Fruit fly (Drosophila melanogaster) whole organism, adult: ENCODE measurements around the gene Acp26Aa.

Experiments used
- CG11617 ChIP-seq: fragments of 200-800 bp; sonication (Bioruptor generic); optimal IDR thresholded peaks from 2 replicates; lab custom pipeline; 2017; ENCODE audit warnings: mild to moderate bottlenecking, missing biosample characterization, missing genetic modification reagents, missing genetic modification characterization
- CG12768 ChIP-seq: fragments of 200-800 bp; sonication (Bioruptor generic); optimal IDR thresholded peaks from 2 replicates; lab custom pipeline; 2017; ENCODE audit warnings: missing biosample characterization, missing genetic modification characterization, mild to moderate bottlenecking, moderate library complexity, missing genetic modification reagents
- CG14711 ChIP-seq: fragments of 200-800 bp; sonication (Bioruptor generic); optimal IDR thresholded peaks from 2 replicates; lab custom pipeline; 2018; ENCODE audit warnings: missing biosample characterization, mild to moderate bottlenecking, missing genetic modification characterization, moderate library complexity
- CG1620 ChIP-seq: fragments of 200-800 bp; sonication (Bioruptor generic); optimal IDR thresholded peaks from 2 replicates; lab custom pipeline; 2016; ENCODE audit warnings: missing biosample characterization, missing genetic modification characterization
- CG33017 ChIP-seq: fragments of 200-800 bp; sonication (Bioruptor generic); optimal IDR thresholded peaks from 2 replicates; lab custom pipeline; 2018; ENCODE audit warnings: missing biosample characterization, mild to moderate bottlenecking, missing genetic modification characterization, moderate library complexity
- CG5204 ChIP-seq: fragments of 200-800 bp; sonication (Bioruptor generic); optimal IDR thresholded peaks from 2 replicates; lab custom pipeline; 2016; ENCODE audit warnings: missing biosample characterization, missing genetic modification characterization
- CG7045 ChIP-seq: fragments of 200-800 bp; sonication (Bioruptor generic); optimal IDR thresholded peaks from 2 replicates; lab custom pipeline; 2017; ENCODE audit warnings: missing biosample characterization, mild to moderate bottlenecking, missing genetic modification characterization
- CG7101 ChIP-seq: fragments of 200-800 bp; sonication (Bioruptor generic); optimal IDR thresholded peaks from 2 replicates; lab custom pipeline; 2018; ENCODE audit warnings: missing biosample characterization, mild to moderate bottlenecking, missing genetic modification characterization, moderate library complexity
- Clk ChIP-seq: fragments of 200-800 bp; sonication (Bioruptor generic); optimal IDR thresholded peaks from 2 replicates; lab custom pipeline; 2017; ENCODE audit warnings: missing biosample characterization, missing genetic modification characterization
- Crg-1 ChIP-seq: fragments of 200-800 bp; sonication (Bioruptor generic); optimal IDR thresholded peaks from 2 replicates; lab custom pipeline; 2016; ENCODE audit warnings: missing biosample characterization, missing genetic modification characterization
- Hr96 ChIP-seq: fragments of 200-800 bp; sonication (Bioruptor generic); optimal IDR thresholded peaks from 2 replicates; lab custom pipeline; 2016; ENCODE audit warnings: missing biosample characterization, missing genetic modification characterization
- Mnt ChIP-seq: fragments of 200-800 bp; sonication (Bioruptor generic); optimal IDR thresholded peaks from 2 replicates; lab custom pipeline; 2016; ENCODE audit warnings: missing biosample characterization, mild to moderate bottlenecking, missing genetic modification characterization
- bab1 ChIP-seq: fragments of 200-800 bp; sonication (Bioruptor generic); optimal IDR thresholded peaks from 3 replicates; lab custom pipeline; 2019; ENCODE audit warnings: missing biosample characterization, mild to moderate bottlenecking, missing genetic modification characterization, moderate library complexity
- cic ChIP-seq: fragments of 200-800 bp; sonication (Bioruptor generic); optimal IDR thresholded peaks from 2 replicates; lab custom pipeline; 2017; ENCODE audit warnings: missing biosample characterization, mild to moderate bottlenecking, missing genetic modification characterization, moderate library complexity
- cnc ChIP-seq, 2 experiments: fragments of >200 bp; optimal IDR thresholded peaks; 2 replicates each; lab custom pipeline; 2017
- kay ChIP-seq: fragments of 200-800 bp; sonication (Bioruptor generic); peaks from one replicate; lab custom pipeline; 2016; ENCODE audit warnings: missing biosample characterization, missing genetic modification characterization, borderline replicate concordance
- ovo ChIP-seq: fragments of 200-800 bp; sonication (Bioruptor generic); optimal IDR thresholded peaks from 2 replicates; lab custom pipeline; 2016; ENCODE audit warnings: missing biosample characterization, missing genetic modification characterization
- pad ChIP-seq: fragments of 200-800 bp; sonication (Bioruptor generic); optimal IDR thresholded peaks from 3 replicates; lab custom pipeline; 2017; ENCODE audit warnings: missing biosample characterization, missing genetic modification characterization, mild to moderate bottlenecking, moderate library complexity, missing genetic modification reagents
- tj ChIP-seq: fragments of 200-800 bp; sonication (Bioruptor generic); optimal IDR thresholded peaks from 3 replicates; lab custom pipeline; 2017; ENCODE audit warnings: missing biosample characterization, mild to moderate bottlenecking, missing genetic modification characterization, moderate library complexity
- toe ChIP-seq: fragments of 200-800 bp; sonication (Bioruptor generic); optimal IDR thresholded peaks from 2 replicates; lab custom pipeline; 2016; ENCODE audit warnings: missing biosample characterization, missing genetic modification characterization

Gene Acp26Aa

dm6 chr2L:5893796-5894195 lies at the start of gene Acp26Aa:
Acp26Aa (minus strand) TSS chr2L:5893896.
- TF ChIP-seq tj (GFP tag; lab: Kevin White, UChicago): peak; percentile 68
- TF ChIP-seq Crg-1 (GFP tag; lab: Kevin White, UChicago): no peak

dm6 chr2L:5927363-5927762 lies 33.7 kb upstream of the Acp26Aa start:
- no peak for TF ChIP-seq ovo (GFP tag; lab: Kevin White, UChicago)
- TF ChIP-seq tj (GFP tag; lab: Kevin White, UChicago): no peak
- TF ChIP-seq kay: no peak
- no peak for TF ChIP-seq Clk (GFP tag; lab: Kevin White, UChicago)

- TF ChIP-seq cic (GFP tag; lab: Kevin White, UChicago) (no peak), Crg-1 (GFP tag; lab: Kevin White, UChicago) (no peak), cnc (optimal IDR thresholded peaks at IDR 0.05; lab: Kevin White, UChicago) (no peak), CG1620 (GFP tag; lab: Kevin White, UChicago) (no peak), pad (GFP tag; lab: Kevin White, UChicago) (no peak), ovo (GFP tag; lab: Kevin White, UChicago) (no peak), CG33017 (no peak), CG11617 (GFP tag; lab: Kevin White, UChicago) (no peak), kay (no peak), Clk (GFP tag; lab: Kevin White, UChicago) (no peak), CG14711 (tag; lab: Kevin White, UChicago) (no peak), bab1 (GFP tag; lab: Kevin White, UChicago) (no peak), CG7101 (tag; lab: Kevin White, UChicago) (no peak), CG5204 (GFP tag; lab: Kevin White, UChicago) (no peak), CG7045 (GFP tag; lab: Kevin White, UChicago) (no peak), toe (GFP tag; lab: Kevin White, UChicago) (no peak), CG12768 (GFP tag; lab: Kevin White, UChicago) (no peak)
Measured at dm6 chr2L:5925637-5926036, 31.9 kb upstream of the Acp26Aa start, which contains the start of gene dsf. dsf (plus strand) TSS chr2L:5925937.

dm6 chr2L:5925164-5925563 lies 31.5 kb upstream of the Acp26Aa start:
- TF ChIP-seq CG7045 (GFP tag; lab: Kevin White, UChicago) (no peak), ovo (GFP tag; lab: Kevin White, UChicago) (no peak), CG14711 (tag; lab: Kevin White, UChicago) (no peak)

- no peak for TF ChIP-seq Clk (GFP tag; lab: Kevin White, UChicago)
- TF ChIP-seq CG14711 (tag; lab: Kevin White, UChicago): no peak
- TF ChIP-seq CG1620 (GFP tag; lab: Kevin White, UChicago): no peak
- no peak for TF ChIP-seq cnc (optimal IDR thresholded peaks at IDR 0.05; lab: Kevin White, UChicago)
- no peak for TF ChIP-seq Crg-1 (GFP tag; lab: Kevin White, UChicago)
- TF ChIP-seq Hr96 (GFP tag; lab: Kevin White, UChicago): no peak
- no peak for TF ChIP-seq toe (GFP tag; lab: Kevin White, UChicago)
- TF ChIP-seq CG12768 (GFP tag; lab: Kevin White, UChicago): no peak
- TF ChIP-seq tj (GFP tag; lab: Kevin White, UChicago): no peak
- TF ChIP-seq kay: no peak
- TF ChIP-seq ovo (GFP tag; lab: Kevin White, UChicago): no peak
- TF ChIP-seq cic (GFP tag; lab: Kevin White, UChicago): no peak
Measured at dm6 chr2L:5923603-5924138, 30.0 kb upstream of the Acp26Aa start, which contains the start of gene CG9016. CG9016 (minus strand) TSS chr2L:5923653.

dm6 chr2L:5910189-5910588 lies 16.5 kb upstream of the Acp26Aa start, which contains the start of gene CG14000:
CG14000 (minus strand) TSS chr2L:5910289.
- TF ChIP-seq CG14711 (tag; lab: Kevin White, UChicago): no peak
- TF ChIP-seq Mnt (GFP tag; lab: Kevin White, UChicago): no peak
- TF ChIP-seq CG11617 (GFP tag; lab: Kevin White, UChicago): no peak
- no peak for TF ChIP-seq kay
- no peak for TF ChIP-seq pad (GFP tag; lab: Kevin White, UChicago)
- TF ChIP-seq bab1 (GFP tag; lab: Kevin White, UChicago): no peak
- no peak for TF ChIP-seq Clk (GFP tag; lab: Kevin White, UChicago)
- no peak for TF ChIP-seq cic (GFP tag; lab: Kevin White, UChicago)
- no peak for TF ChIP-seq Crg-1 (GFP tag; lab: Kevin White, UChicago)
- TF ChIP-seq CG7101 (tag; lab: Kevin White, UChicago): no peak
- no peak for TF ChIP-seq tj (GFP tag; lab: Kevin White, UChicago)
- no peak for TF ChIP-seq CG7045 (GFP tag; lab: Kevin White, UChicago)
- TF ChIP-seq toe (GFP tag; lab: Kevin White, UChicago): no peak
- TF ChIP-seq cnc (optimal IDR thresholded peaks at IDR 0.05; lab: Kevin White, UChicago): no peak
- no peak for TF ChIP-seq Hr96 (GFP tag; lab: Kevin White, UChicago)
- TF ChIP-seq ovo (GFP tag; lab: Kevin White, UChicago): no peak
- no peak for TF ChIP-seq CG12768 (GFP tag; lab: Kevin White, UChicago)
